Worm (Caenorhabditis elegans): Measurements from ENCODE around the gene oac-42.

Gene oac-42

ce11 chrV:15891279-15891678 is 6.7 kb upstream of the oac-42 start (continued):
- peak; percentile 25 for TF ChIP-seq nhr-6 (tag; optimal IDR thresholded peaks at IDR 0.05)
- no peak for TF ChIP-seq F10B5.3 (tag; optimal IDR thresholded peaks at IDR 0.05)
- no peak for TF ChIP-seq skn-1 (tag; optimal IDR thresholded peaks at IDR 0.05)
- no peak for TF ChIP-seq hif-1 (tag; optimal IDR thresholded peaks at IDR 0.05)
- no peak for TF ChIP-seq cey-2 (tag; optimal IDR thresholded peaks at IDR 0.05; ENCODE audit: borderline replicate concordance, insufficient read depth)
- no peak for TF ChIP-seq ZK337.2 (GFP tag; IDR thresholded peaks at IDR 0.05)
- TF ChIP-seq lin-29 (GFP tag; IDR thresholded peaks at IDR 0.05): no peak
- TF ChIP-seq hmg-1.1 (GFP tag; IDR thresholded peaks at IDR 0.05): no peak
- TF ChIP-seq dmd-9 (GFP tag; IDR thresholded peaks at IDR 0.05): no peak
- no peak for TF ChIP-seq set-16 (GFP tag; IDR thresholded peaks at IDR 0.05)
- TF ChIP-seq T26A8.4 (GFP tag; IDR thresholded peaks at IDR 0.05): no peak
- no peak for TF ChIP-seq mes-2 (tag; optimal IDR thresholded peaks at IDR 0.05; ENCODE audit: poor library complexity, severe bottlenecking)
- no peak for TF ChIP-seq Y48G9A.11 (GFP tag; IDR thresholded peaks at IDR 0.05)
- no peak for TF ChIP-seq zfp-2 (tag; optimal IDR thresholded peaks at IDR 0.05)
- peak; percentile 61 for TF ChIP-seq dmd-6 (GFP tag; IDR thresholded peaks at IDR 0.05)
- TF ChIP-seq nhr-42 (GFP tag; IDR thresholded peaks at IDR 0.05): no peak
- no peak for TF ChIP-seq tra-1 (GFP tag; IDR thresholded peaks at IDR 0.05)
- peak; percentile 59 for TF ChIP-seq dve-1 (tag; optimal IDR thresholded peaks at IDR 0.05; ENCODE audit: insufficient read depth)
- TF ChIP-seq nhr-28 (tag; optimal IDR thresholded peaks at IDR 0.05): peak; percentile 91
- TF ChIP-seq vab-7 (GFP tag; IDR thresholded peaks at IDR 0.05): no peak
- no peak for TF ChIP-seq F49E8.2 (tag; optimal IDR thresholded peaks at IDR 0.05; ENCODE audit: borderline replicate concordance)
- TF ChIP-seq php-3 (GFP tag; IDR thresholded peaks at IDR 0.05): 0 out of 2 replicates have a peak, but pooled peaks have one; percentile 6
- no peak for TF ChIP-seq nhr-10 (tag; optimal IDR thresholded peaks at IDR 0.05)
- no peak for TF ChIP-seq sdz-12 (GFP tag; optimal IDR thresholded peaks at IDR 0.05)
- TF ChIP-seq nhr-77 (tag; optimal IDR thresholded peaks at IDR 0.05): peak; percentile 24
- TF ChIP-seq Y75B8A.6 (GFP tag; IDR thresholded peaks at IDR 0.05): no peak
- TF ChIP-seq pha-4 (GFP tag; IDR thresholded peaks at IDR 0.05): no peak
- TF ChIP-seq pha-4 (tag; optimal IDR thresholded peaks at IDR 0.05): peak; percentile 43
- no peak for TF ChIP-seq nhr-102 (tag; optimal IDR thresholded peaks at IDR 0.05)
- no peak for TF ChIP-seq D1046.2 (GFP tag; IDR thresholded peaks at IDR 0.05)
- no peak for TF ChIP-seq R02D3.7 (tag; optimal IDR thresholded peaks at IDR 0.05)
- TF ChIP-seq nhr-237 (tag; optimal IDR thresholded peaks at IDR 0.05): no peak
- TF ChIP-seq nhr-76 (tag; optimal IDR thresholded peaks at IDR 0.05): no peak

- no peak for TF ChIP-seq Y48G9A.11 (GFP tag; IDR thresholded peaks at IDR 0.05)
- TF ChIP-seq dmd-6 (GFP tag; IDR thresholded peaks at IDR 0.05): peak; percentile 35; the same call in 1 of the 2 replicates
- TF ChIP-seq nhr-28 (tag; optimal IDR thresholded peaks at IDR 0.05): peak; percentile 60
- TF ChIP-seq hlh-11 (tag; optimal IDR thresholded peaks at IDR 0.05): peak; percentile 18
- TF ChIP-seq nhr-42 (GFP tag; IDR thresholded peaks at IDR 0.05): no peak
- TF ChIP-seq gei-8 (GFP tag; optimal IDR thresholded peaks at IDR 0.05): no peak
- TF ChIP-seq daf-16 (GFP tag; optimal IDR thresholded peaks at IDR 0.05): no peak
- peak; percentile 78 for TF ChIP-seq daf-16 (tag; optimal IDR thresholded peaks at IDR 0.05)
- no peak for TF ChIP-seq duxl-1 (tag; optimal IDR thresholded peaks at IDR 0.05; ENCODE audit: poor library complexity)
- no peak for TF ChIP-seq ceh-28 (tag; optimal IDR thresholded peaks at IDR 0.05)
These were observed 5.5 kb upstream of the oac-42 start for ce11 chrV:15890115-15890514.

- TF ChIP-seq dve-1 (tag; optimal IDR thresholded peaks at IDR 0.05; ENCODE audit: insufficient read depth): peak; percentile 10
- TF ChIP-seq Y48G9A.11 (GFP tag; IDR thresholded peaks at IDR 0.05): no peak
- TF ChIP-seq tag-97 (GFP tag; IDR thresholded peaks at IDR 0.05): no peak
- no peak for TF ChIP-seq zag-1 (tag; optimal IDR thresholded peaks at IDR 0.05)
- no peak for TF ChIP-seq aly-2 (tag; optimal IDR thresholded peaks at IDR 0.05)
- TF ChIP-seq Y105C5A.15 (GFP tag; IDR thresholded peaks at IDR 0.05): no peak
- no peak for TF ChIP-seq nhr-111 (GFP tag; optimal IDR thresholded peaks at IDR 0.05)
- TF ChIP-seq daf-16 (GFP tag; optimal IDR thresholded peaks at IDR 0.05): no peak
- peak; percentile 3 for TF ChIP-seq daf-16 (tag; optimal IDR thresholded peaks at IDR 0.05)
- no peak for TF ChIP-seq mdl-1 (tag; optimal IDR thresholded peaks at IDR 0.05)
- no peak for TF ChIP-seq zip-11 (GFP tag; IDR thresholded peaks at IDR 0.05)
These were observed 4.2 kb upstream of the oac-42 start, which contains the start of gene cgt-1 for ce11 chrV:15888751-15889150. Gene cgt-1, minus strand, starts transcription at chrV:15888851.
